Fruit fly (Drosophila melanogaster) whole organism, embryonic: Measurements from ENCODE around the gene Ts.

Source experiments
- Atf6 ChIP-seq: fragments of 200-800 bp; sonication (Bioruptor generic); IDR thresholded peaks from 2 replicates; pipeline ENCODE4 v1.3.6; 2022; ENCODE audit warnings: missing biosample characterization, missing genetic modification characterization
- BEAF-32 ChIP-seq: fragments of 200-800 bp; sonication (Bioruptor generic); optimal IDR thresholded peaks from 3 replicates; lab custom pipeline; 2017; ENCODE audit warnings: missing biosample characterization, missing genetic modification characterization, mild to moderate bottlenecking, moderate library complexity, missing genetic modification reagents
- Bteb2 ChIP-seq: fragments of 200-800 bp; sonication (Bioruptor generic); optimal IDR thresholded peaks from 2 replicates; lab custom pipeline; 2016; ENCODE audit warnings: missing biosample characterization, missing genetic modification characterization
- CG10267 ChIP-seq: fragments of 200-800 bp; sonication (Bioruptor generic); optimal IDR thresholded peaks from 2 replicates; lab custom pipeline; 2018; ENCODE audit warnings: missing biosample characterization, mild to moderate bottlenecking, missing genetic modification characterization, moderate library complexity
- CG10462 ChIP-seq: fragments of 200-800 bp; sonication (Bioruptor generic); optimal IDR thresholded peaks from 2 replicates; lab custom pipeline; 2016; ENCODE audit warnings: missing biosample characterization, missing genetic modification characterization
- CG12071 ChIP-seq: fragments of 200-800 bp; sonication (Bioruptor generic); optimal IDR thresholded peaks from 3 replicates; lab custom pipeline; 2018; ENCODE audit warnings: missing biosample characterization, mild to moderate bottlenecking, missing genetic modification characterization
- CG1233 ChIP-seq: fragments of 200-800 bp; sonication (Bioruptor generic); optimal IDR thresholded peaks from 4 replicates; lab custom pipeline; 2018; ENCODE audit warnings: missing biosample characterization, mild to moderate bottlenecking, missing genetic modification characterization
- CG1603 ChIP-seq: fragments of 200-800 bp; sonication (Bioruptor generic); optimal IDR thresholded peaks from 2 replicates; lab custom pipeline; 2019; ENCODE audit warnings: missing biosample characterization, mild to moderate bottlenecking, missing genetic modification characterization, moderate library complexity
- CG16813 ChIP-seq: fragments of 200-800 bp; sonication (Bioruptor generic); IDR thresholded peaks from 3 replicates; pipeline ENCODE4 v1.3.6; 2022; ENCODE audit warnings: missing biosample characterization, missing genetic modification characterization; ENCODE audit not compliant: partially characterized antibody
- CG17186 ChIP-seq: fragments of 200-800 bp; sonication (Bioruptor generic); optimal IDR thresholded peaks from 3 replicates; lab custom pipeline; 2017; ENCODE audit warnings: missing biosample characterization, missing genetic modification reagents, missing genetic modification characterization
- CG17328 ChIP-seq: fragments of 200-800 bp; sonication (Bioruptor generic); IDR thresholded peaks from 2 replicates; pipeline ENCODE4 v1.3.6; 2022; ENCODE audit warnings: missing biosample characterization, missing genetic modification characterization
- CG30403 ChIP-seq: fragments of 200-800 bp; sonication (Bioruptor generic); optimal IDR thresholded peaks from 3 replicates; lab custom pipeline; 2016; ENCODE audit warnings: missing biosample characterization, missing genetic modification characterization
- CG31388 ChIP-seq: fragments of 200-800 bp; sonication (Bioruptor generic); optimal IDR thresholded peaks from 2 replicates; lab custom pipeline; 2016; ENCODE audit warnings: missing biosample characterization, missing genetic modification characterization
- CG3407 ChIP-seq: fragments of 200-800 bp; sonication (Bioruptor generic); optimal IDR thresholded peaks from 2 replicates; lab custom pipeline; 2018; ENCODE audit warnings: missing biosample characterization, mild to moderate bottlenecking, missing genetic modification characterization
- CG4360 ChIP-seq: fragments of 200-800 bp; sonication (Bioruptor generic); IDR thresholded peaks from 2 replicates; pipeline ENCODE4 v1.3.6; 2022; ENCODE audit warnings: missing biosample characterization, missing genetic modification characterization
- CG4404 ChIP-seq: fragments of 200-800 bp; sonication (Bioruptor generic); IDR thresholded peaks from 2 replicates; pipeline ENCODE4 v1.3.6; 2022; ENCODE audit warnings: missing biosample characterization, missing genetic modification characterization
- CG6654 ChIP-seq: fragments of 200-800 bp; sonication (Bioruptor generic); optimal IDR thresholded peaks from 2 replicates; lab custom pipeline; 2017; ENCODE audit warnings: missing biosample characterization, mild to moderate bottlenecking, missing genetic modification characterization
- CG8478 ChIP-seq: fragments of >200 bp; optimal IDR thresholded peaks from 2 replicates; lab custom pipeline; 2018
- CkIIα-i1 ChIP-seq: fragments of 200-800 bp; sonication (Bioruptor generic); IDR thresholded peaks from 2 replicates; pipeline ENCODE4 v1.3.6; 2022; ENCODE audit warnings: missing biosample characterization, missing genetic modification characterization
- HLH4C ChIP-seq: fragments of 200-800 bp; sonication (Bioruptor generic); IDR thresholded peaks from 3 replicates; pipeline ENCODE4 v1.3.6; 2022; ENCODE audit warnings: missing biosample characterization, missing genetic modification characterization; ENCODE audit not compliant: partially characterized antibody
- Med ChIP-seq: fragments of 200-800 bp; sonication (Bioruptor generic); peaks from one replicate; lab custom pipeline; 2016; ENCODE audit warnings: missing biosample characterization, missing genetic modification characterization, mild to moderate bottlenecking, inconsistent platforms, moderate library complexity
- Myb ChIP-seq: fragments of 200-800 bp; sonication (Bioruptor generic); optimal IDR thresholded peaks from 2 replicates; lab custom pipeline; 2016; ENCODE audit warnings: missing biosample characterization, missing genetic modification characterization
- Nf-YB ChIP-seq: fragments of 200-800 bp; sonication (Bioruptor generic); optimal IDR thresholded peaks from 3 replicates; lab custom pipeline; 2019; ENCODE audit warnings: missing biosample characterization, mild to moderate bottlenecking, missing genetic modification characterization, moderate library complexity
- Side ChIP-seq: fragments of 200-800 bp; sonication (Bioruptor generic); optimal IDR thresholded peaks from 2 replicates; lab custom pipeline; 2016; ENCODE audit warnings: missing biosample characterization, missing genetic modification characterization
- Sox100B ChIP-seq: fragments of 200-800 bp; sonication (Bioruptor generic); optimal IDR thresholded peaks from 3 replicates; lab custom pipeline; 2018; ENCODE audit warnings: missing biosample characterization, mild to moderate bottlenecking, missing genetic modification characterization
- TFAM ChIP-seq: fragments of 200-800 bp; sonication (Bioruptor generic); optimal IDR thresholded peaks from 2 replicates; lab custom pipeline; 2017; ENCODE audit warnings: missing biosample characterization, missing genetic modification characterization, inconsistent platforms
- Trl ChIP-seq, 3 experiments: fragments of >200 bp in 2 of 3; fragments of 200-800 bp in 1 of 3; sonication (Bioruptor generic) in 1 of 3; optimal IDR thresholded peaks; 2 replicates in 1 of 3; 3 replicates in 2 of 3; lab custom pipeline; 2016 to 2017; ENCODE audit warnings: missing biosample characterization in 1 of 3, missing genetic modification characterization in 1 of 3
- bcd ChIP-seq: fragments of 200-800 bp; sonication (Bioruptor generic); optimal IDR thresholded peaks from 2 replicates; lab custom pipeline; 2017; ENCODE audit warnings: missing biosample characterization, mild to moderate bottlenecking, missing genetic modification characterization
- cg ChIP-seq: fragments of 200-800 bp; sonication (Bioruptor generic); optimal IDR thresholded peaks from 3 replicates; lab custom pipeline; 2019; ENCODE audit warnings: missing biosample characterization, mild to moderate bottlenecking, missing genetic modification characterization, moderate library complexity
- chinmo ChIP-seq: fragments of 200-800 bp; sonication (Bioruptor generic); IDR thresholded peaks from 4 replicates; pipeline ENCODE4 v1.3.6; 2022; ENCODE audit warnings: missing biosample characterization, missing genetic modification characterization; ENCODE audit not compliant: partially characterized antibody
- crol ChIP-seq: fragments of 200-800 bp; sonication (Bioruptor generic); IDR thresholded peaks from 2 replicates; pipeline ENCODE4 v1.3.6; 2022; ENCODE audit warnings: missing biosample characterization, missing genetic modification characterization
- gfzf ChIP-seq: fragments of 200-800 bp; sonication (Bioruptor generic); optimal IDR thresholded peaks from 2 replicates; lab custom pipeline; 2016; ENCODE audit warnings: missing biosample characterization, mild to moderate bottlenecking, missing genetic modification characterization, moderate library complexity
- mld ChIP-seq: fragments of 200-800 bp; sonication (Bioruptor generic); IDR thresholded peaks from 3 replicates; pipeline ENCODE4 v1.3.6; 2022; ENCODE audit warnings: missing biosample characterization, missing genetic modification characterization; ENCODE audit not compliant: partially characterized antibody
- prd ChIP-seq, 3 experiments: fragments of >200 bp in 2 of 3; fragments of 200-800 bp in 1 of 3; sonication (Bioruptor generic) in 1 of 3; optimal IDR thresholded peaks in 2 of 3; IDR thresholded peaks in 1 of 3; 2 replicates in 2 of 3; 3 replicates in 1 of 3; pipeline versions ENCODE4 v1.3.6 to Lab custom; 2017 to 2022; ENCODE audit warnings: missing biosample characterization in 1 of 3, missing genetic modification characterization in 1 of 3
- pzg ChIP-seq: fragments of 200-800 bp; sonication (Bioruptor generic); optimal IDR thresholded peaks from 3 replicates; lab custom pipeline; 2018; ENCODE audit warnings: missing biosample characterization, mild to moderate bottlenecking, missing genetic modification characterization, moderate library complexity
- salm ChIP-seq: fragments of 200-800 bp; sonication (Bioruptor generic); optimal IDR thresholded peaks from 2 replicates; lab custom pipeline; 2018; ENCODE audit warnings: missing biosample characterization, mild to moderate bottlenecking, missing genetic modification characterization
- stc ChIP-seq: fragments of 200-800 bp; sonication (Bioruptor generic); IDR thresholded peaks from 2 replicates; pipeline ENCODE4 v1.3.6; 2022; ENCODE audit warnings: missing biosample characterization, missing genetic modification characterization
- stwl ChIP-seq: fragments of 200-800 bp; sonication (Bioruptor generic); optimal IDR thresholded peaks from 3 replicates; lab custom pipeline; 2018; ENCODE audit warnings: missing biosample characterization, mild to moderate bottlenecking, missing genetic modification characterization, moderate library complexity
- tll ChIP-seq, 2 experiments: fragments of 200-800 bp in 1 of 2; fragments of >200 bp in 1 of 2; sonication (Bioruptor generic) in 1 of 2; optimal IDR thresholded peaks; 2 replicates each; lab custom pipeline; 2017 to 2019; ENCODE audit warnings: missing biosample characterization in 2 of 2, missing genetic modification characterization in 2 of 2, mild to moderate bottlenecking in 1 of 2, moderate library complexity in 1 of 2

Gene Ts

dm6 chr2L:2955659-2956058, 13.8 kb downstream of the Ts start:
- peak; percentile 79 for TF ChIP-seq CG4360
- peak; percentile 45 to 55 for TF ChIP-seq Trl (optimal IDR thresholded peaks at IDR 0.05; lab: Kevin White, UChicago)
- TF ChIP-seq Trl (GFP tag; optimal IDR thresholded peaks at IDR 0.05; lab: Kevin White, UChicago): no peak
- no peak for TF ChIP-seq bcd
- TF ChIP-seq CG17328 (GFP tag; lab: Robert Waterston, UW): no peak
- peak; percentile 82 for TF ChIP-seq CG6654 (GFP tag; lab: Kevin White, UChicago)
- no peak for TF ChIP-seq Bteb2 (GFP tag; lab: Kevin White, UChicago)
- TF ChIP-seq CG8478 (lab: Kevin White, UChicago): peak; percentile 19
- TF ChIP-seq cg (GFP tag; lab: Kevin White, UChicago): peak; percentile 51
- TF ChIP-seq CG4404 (GFP tag; lab: Robert Waterston, UW): no peak
- TF ChIP-seq CkIIα-i1 (GFP tag; lab: Robert Waterston, UW): no peak
- TF ChIP-seq chinmo (GFP tag; lab: Robert Waterston, UW): peak; percentile 33; the same call in 1 of the 4 replicates
- TF ChIP-seq crol (GFP tag; lab: Robert Waterston, UW): peak; percentile 27; the same call in 1 of the 2 replicates
- peak; percentile 3 for TF ChIP-seq Med (GFP tag; lab: Kevin White, UChicago)

dm6 chr2L:2954472-2954871, 15.0 kb downstream of the Ts start, which contains the start of gene Rbp9:
TSS of gene Rbp9 (plus strand) at chr2L:2954762.
- TF ChIP-seq tll (GFP tag; optimal IDR thresholded peaks at IDR 0.05; lab: Kevin White, UChicago) (no peak), CG31388 (GFP tag; lab: Kevin White, UChicago) (no peak), Nf-YB (GFP tag; lab: Kevin White, UChicago) (no peak), prd (optimal IDR thresholded peaks at IDR 0.05; lab: Kevin White, UChicago) (no peak), prd (GFP tag; IDR thresholded peaks at IDR 0.05; lab: Robert Waterston, UW) (no peak), pzg (no peak), CG3407 (GFP tag; lab: Kevin White, UChicago) (no peak), CG1233 (no peak), mld (GFP tag; lab: Robert Waterston, UW) (no peak), salm (tag; lab: Kevin White, UChicago) (no peak), BEAF-32 (GFP tag; lab: Kevin White, UChicago) (no peak), CG4404 (GFP tag; lab: Robert Waterston, UW) (no peak), stc (GFP tag; lab: Robert Waterston, UW) (no peak), CG10462 (GFP tag; lab: Kevin White, UChicago) (no peak), HLH4C (GFP tag; lab: Robert Waterston, UW) (no peak), CG17186 (no peak), stwl (tag; lab: Kevin White, UChicago) (peak; percentile 92), CG12071 (GFP tag; lab: Kevin White, UChicago) (no peak), Sox100B (GFP tag; lab: Kevin White, UChicago) (no peak), CG30403 (no peak), CG1603 (tag; lab: Kevin White, UChicago) (peak; percentile 43), TFAM (no peak), CG16813 (0 out of 3 replicates have a peak, but pooled peaks have one; percentile 24), gfzf (peak; percentile 41), Atf6 (no peak), Side (GFP tag; lab: Kevin White, UChicago) (no peak), CG10267 (tag; lab: Kevin White, UChicago) (peak; percentile 41), Myb (peak; percentile 7)
